Worm (Caenorhabditis elegans) whole organism, mixed stage, embryonic: Measurements from ENCODE around the gene F18E3.13.

Experiments used
- M03D4.4 ChIP-seq: sonication (generic microtip); optimal IDR thresholded peaks from 2 replicates; lab custom pipeline; 2017; ENCODE audit warnings: mild to moderate bottlenecking, missing genetic modification characterization, missing compliant biosample characterization
- bed-3 ChIP-seq: fragments of 200-800 bp; sonication (Bioruptor generic); optimal IDR thresholded peaks from 3 replicates; lab custom pipeline; 2018; ENCODE audit warnings: mild to moderate bottlenecking, missing genetic modification characterization, moderate library complexity, missing compliant biosample characterization
- blmp-1 ChIP-seq: fragments of 150-350 bp; optimal IDR thresholded peaks from 2 replicates; lab custom pipeline; 2014; ENCODE audit warnings: missing biosample characterization, missing genetic modification characterization
- ceh-39 ChIP-seq: fragments of 150-350 bp; optimal IDR thresholded peaks from 2 replicates; lab custom pipeline; 2014; ENCODE audit warnings: missing biosample characterization, missing genetic modification characterization
- ceh-43 ChIP-seq: fragments of 200-800 bp; sonication (Bioruptor generic); optimal IDR thresholded peaks from 2 replicates; lab custom pipeline; 2018; ENCODE audit warnings: mild to moderate bottlenecking, missing genetic modification characterization, moderate library complexity, missing compliant biosample characterization
- ceh-83 ChIP-seq: fragments of 200-800 bp; sonication (Bioruptor generic); optimal IDR thresholded peaks from 2 replicates; lab custom pipeline; 2018; ENCODE audit warnings: mild to moderate bottlenecking, missing genetic modification characterization, missing compliant biosample characterization
- ces-1 ChIP-seq: fragments of 150-350 bp; optimal IDR thresholded peaks from 2 replicates; lab custom pipeline; 2014; ENCODE audit warnings: missing biosample characterization, missing genetic modification reagents, missing genetic modification characterization
- drap-1 ChIP-seq: fragments of 200-800 bp; sonication (Bioruptor generic); optimal IDR thresholded peaks from 3 replicates; lab custom pipeline; 2018; ENCODE audit warnings: mild to moderate bottlenecking, missing genetic modification characterization, missing compliant biosample characterization
- elt-1 ChIP-seq: sonication (generic microtip); optimal IDR thresholded peaks from 2 replicates; lab custom pipeline; 2017; ENCODE audit warnings: missing genetic modification characterization, mild to moderate bottlenecking, missing compliant biosample characterization, antibody characterized with exemption, moderate library complexity, borderline replicate concordance; ENCODE audit not compliant: insufficient read depth
- elt-3 ChIP-seq: fragments of 150-350 bp; optimal IDR thresholded peaks from 2 replicates; lab custom pipeline; 2014; ENCODE audit warnings: missing biosample characterization, missing genetic modification characterization
- ham-2 ChIP-seq: fragments of 200-800 bp; sonication (Bioruptor generic); optimal IDR thresholded peaks from 2 replicates; lab custom pipeline; 2018; ENCODE audit warnings: mild to moderate bottlenecking, missing genetic modification characterization, missing compliant biosample characterization
- hlh-1 ChIP-seq: fragments of 150-350 bp; optimal IDR thresholded peaks from 2 replicates; lab custom pipeline; 2014; ENCODE audit warnings: missing biosample characterization, missing genetic modification reagents, missing genetic modification characterization
- lsy-2 ChIP-seq: fragments of 150-350 bp; optimal IDR thresholded peaks from 2 replicates; lab custom pipeline; 2014; ENCODE audit warnings: missing biosample characterization, missing genetic modification characterization
- mab-5 ChIP-seq: fragments of 150-350 bp; optimal IDR thresholded peaks from 2 replicates; lab custom pipeline; 2014; ENCODE audit warnings: missing biosample characterization, missing genetic modification characterization
- mep-1 ChIP-seq: fragments of 150-350 bp; optimal IDR thresholded peaks from 2 replicates; lab custom pipeline; 2017; ENCODE audit warnings: missing biosample characterization, missing genetic modification reagents, missing genetic modification characterization, inconsistent platforms
- mls-2 ChIP-seq: sonication (generic microtip); optimal IDR thresholded peaks from 2 replicates; lab custom pipeline; 2016; ENCODE audit warnings: mild to moderate bottlenecking, missing genetic modification characterization, moderate library complexity, missing compliant biosample characterization
- nhr-12 ChIP-seq: fragments of 150-350 bp; optimal IDR thresholded peaks from 2 replicates; lab custom pipeline; 2014; ENCODE audit warnings: missing biosample characterization, missing genetic modification characterization
- nhr-2 ChIP-seq: fragments of 150-350 bp; optimal IDR thresholded peaks from 2 replicates; lab custom pipeline; 2014; ENCODE audit warnings: missing biosample characterization, missing genetic modification characterization
- nhr-237 ChIP-seq: fragments of 150-350 bp; optimal IDR thresholded peaks from 2 replicates; lab custom pipeline; 2014; ENCODE audit warnings: missing biosample characterization, missing genetic modification characterization
- nhr-28 ChIP-seq: fragments of 150-350 bp; optimal IDR thresholded peaks from 2 replicates; lab custom pipeline; 2014; ENCODE audit warnings: missing biosample characterization, missing genetic modification characterization
- nhr-76 ChIP-seq: sonication (generic microtip); optimal IDR thresholded peaks from 2 replicates; lab custom pipeline; 2017; ENCODE audit warnings: missing biosample characterization, missing genetic modification characterization
- pha-4 ChIP-seq: fragments of 150-350 bp; optimal IDR thresholded peaks from 2 replicates; lab custom pipeline; 2018; ENCODE audit warnings: missing biosample characterization, missing genetic modification reagents, missing genetic modification characterization
- snpc-4 ChIP-seq: fragments of 150-350 bp; optimal IDR thresholded peaks from 2 replicates; lab custom pipeline; 2014; ENCODE audit warnings: missing biosample characterization, missing genetic modification characterization
- sptf-1 ChIP-seq: sonication (generic microtip); optimal IDR thresholded peaks from 2 replicates; lab custom pipeline; 2017; ENCODE audit warnings: mild to moderate bottlenecking, missing genetic modification characterization, moderate library complexity, missing compliant biosample characterization
- tbx-8 ChIP-seq: fragments of 200-800 bp; sonication (Bioruptor generic); optimal IDR thresholded peaks from 2 replicates; lab custom pipeline; 2018; ENCODE audit warnings: mild to moderate bottlenecking, missing genetic modification characterization, moderate library complexity, missing compliant biosample characterization
- unc-39 ChIP-seq: fragments of 150-350 bp; optimal IDR thresholded peaks from 2 replicates; lab custom pipeline; 2014; ENCODE audit warnings: missing biosample characterization, missing genetic modification characterization
- unc-62 ChIP-seq: fragments of 150-350 bp; optimal IDR thresholded peaks from 2 replicates; lab custom pipeline; 2014; ENCODE audit warnings: missing biosample characterization, missing genetic modification reagents, missing genetic modification characterization
- zip-8 ChIP-seq: fragments of 150-350 bp; optimal IDR thresholded peaks from 2 replicates; lab custom pipeline; 2014; ENCODE audit warnings: missing biosample characterization, missing genetic modification characterization
- ztf-11 ChIP-seq: fragments of 150-350 bp; optimal IDR thresholded peaks from 2 replicates; lab custom pipeline; 2014; ENCODE audit warnings: missing biosample characterization, missing genetic modification characterization

The F18E3.13 gene

DNA sequence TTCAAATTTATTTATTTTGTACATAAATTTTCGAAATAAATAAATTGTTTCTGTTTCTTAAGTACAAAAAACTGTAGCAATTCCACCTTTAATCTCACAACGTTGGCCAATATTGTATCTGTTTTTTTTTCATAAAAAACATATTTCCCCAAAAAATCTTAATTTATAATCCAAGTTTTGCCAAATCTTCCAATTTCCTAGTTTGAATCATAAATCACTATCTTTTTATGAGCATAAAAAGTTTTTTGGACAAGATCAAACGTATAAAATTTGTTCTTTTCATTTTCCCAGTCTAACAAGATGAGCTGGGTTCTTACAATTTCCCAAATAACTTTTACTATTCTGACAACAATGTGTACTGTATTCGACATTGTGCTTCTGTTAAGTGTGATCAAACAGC, 4.2 kb downstream of the F18E3.13 start, which contains the start of gene srxa-4:
srxa-4 (plus strand) TSS at position 301 of the 400 bp plus-strand sequence.
- TF ChIP-seq ceh-83 (GFP tag; lab: Kevin White, UChicago) (no peak), nhr-237 (tag; lab: Kevin White, UChicago) (no peak), ces-1 (no peak), hlh-1 (tag; lab: Kevin White, UChicago) (no peak), elt-1 (tag; lab: Kevin White, UChicago) (no peak), ceh-39 (tag; lab: Kevin White, UChicago) (no peak), nhr-2 (tag; lab: Kevin White, UChicago) (no peak), unc-62 (no peak), drap-1 (GFP tag; lab: Kevin White, UChicago) (no peak), tbx-8 (GFP tag; lab: Kevin White, UChicago) (no peak), ham-2 (GFP tag; lab: Kevin White, UChicago) (no peak), ceh-43 (GFP tag; lab: Kevin White, UChicago) (no peak), unc-39 (tag; lab: Kevin White, UChicago) (no peak), ztf-11 (tag; lab: Kevin White, UChicago) (no peak), mls-2 (no peak), blmp-1 (tag; lab: Kevin White, UChicago) (no peak), mab-5 (tag; lab: Kevin White, UChicago) (no peak), bed-3 (GFP tag; lab: Kevin White, UChicago) (no peak), nhr-28 (no peak)

DNA sequence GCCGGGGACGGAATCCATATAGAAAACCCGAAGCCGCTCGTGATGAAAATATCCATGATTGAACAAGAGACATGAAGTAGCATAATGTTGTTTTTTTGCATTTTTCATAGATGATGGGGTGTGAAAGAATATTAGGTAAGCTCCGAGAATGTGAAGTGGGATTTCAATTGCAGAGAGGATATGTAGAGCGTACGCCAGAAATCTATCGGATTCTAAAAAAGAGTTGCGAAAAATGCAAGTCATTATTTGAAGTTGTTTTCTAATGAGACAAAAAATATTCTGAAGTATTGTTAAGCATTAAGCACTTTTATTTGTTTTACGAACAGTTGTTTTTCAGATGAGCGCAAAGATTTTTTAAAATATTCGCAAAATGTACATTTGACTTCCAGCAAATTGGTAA, 8.4 kb downstream of the F18E3.13 start, which contains the start of gene F18E3.10:
F18E3.10 (minus strand) TSS at position 101 of the 400 bp plus-strand sequence.
- TF ChIP-seq zip-8 (tag; lab: Kevin White, UChicago): no peak
- TF ChIP-seq hlh-1 (tag; lab: Kevin White, UChicago): no peak

- TF ChIP-seq pha-4 (tag; lab: Kevin White, UChicago) (no peak), lsy-2 (tag; lab: Kevin White, UChicago) (no peak), blmp-1 (tag; lab: Kevin White, UChicago) (no peak), ztf-11 (tag; lab: Kevin White, UChicago) (no peak), ham-2 (GFP tag; lab: Kevin White, UChicago) (no peak), tbx-8 (GFP tag; lab: Kevin White, UChicago) (no peak), hlh-1 (tag; lab: Kevin White, UChicago) (no peak), elt-3 (no peak), sptf-1 (tag; lab: Kevin White, UChicago) (no peak), bed-3 (GFP tag; lab: Kevin White, UChicago) (no peak), ces-1 (no peak), drap-1 (GFP tag; lab: Kevin White, UChicago) (no peak)
- TF ChIP-seq, all 35 proteins: peak for 0
Measured at ce11 chrV:7426594-7426993, 10.6 kb downstream of the F18E3.13 start, which contains the start of gene srw-68. TSS of gene srw-68 (minus strand) at chrV:7426694.

DNA sequence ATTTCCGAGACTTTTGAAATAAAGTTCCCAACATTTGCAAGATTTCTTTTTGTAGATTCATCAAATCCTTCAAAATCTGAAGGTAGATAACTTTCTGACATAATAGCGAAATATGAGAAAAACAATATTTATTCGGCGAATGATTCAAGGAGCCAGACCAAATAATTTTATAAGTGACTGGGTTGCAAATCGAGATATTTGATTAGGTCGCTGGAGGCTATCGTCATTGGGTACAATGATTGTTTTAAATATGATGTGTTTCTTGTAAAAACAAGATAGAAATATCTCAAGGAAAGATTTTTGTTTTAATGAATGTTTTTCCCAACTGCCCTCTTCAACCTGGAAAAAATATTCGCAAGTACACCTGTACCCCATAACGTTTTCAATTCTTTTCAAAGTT, 12.9 kb downstream of the F18E3.13 start, which contains the start of gene srw-69:
srw-69 (minus strand) TSS at position 101 of the 400 bp plus-strand sequence.
- TF ChIP-seq nhr-2 (tag; lab: Kevin White, UChicago) (no peak), snpc-4 (no peak), ceh-83 (GFP tag; lab: Kevin White, UChicago) (no peak), ztf-11 (tag; lab: Kevin White, UChicago) (no peak), bed-3 (GFP tag; lab: Kevin White, UChicago) (no peak), unc-62 (no peak), ham-2 (GFP tag; lab: Kevin White, UChicago) (no peak), ceh-39 (tag; lab: Kevin White, UChicago) (no peak), lsy-2 (tag; lab: Kevin White, UChicago) (no peak), mep-1 (tag; lab: Kevin White, UChicago) (no peak), ceh-43 (GFP tag; lab: Kevin White, UChicago) (no peak), mab-5 (tag; lab: Kevin White, UChicago) (no peak), blmp-1 (tag; lab: Kevin White, UChicago) (no peak), ces-1 (no peak), nhr-76 (tag; lab: Kevin White, UChicago) (no peak), nhr-237 (tag; lab: Kevin White, UChicago) (no peak), sptf-1 (tag; lab: Kevin White, UChicago) (no peak), drap-1 (GFP tag; lab: Kevin White, UChicago) (no peak), mls-2 (no peak)

- TF ChIP-seq nhr-2 (tag; lab: Kevin White, UChicago): no peak
- TF ChIP-seq nhr-76 (tag; lab: Kevin White, UChicago): no peak
- TF ChIP-seq bed-3 (GFP tag; lab: Kevin White, UChicago): no peak
- no peak for TF ChIP-seq M03D4.4 (tag; lab: Kevin White, UChicago)
- no peak for TF ChIP-seq pha-4 (tag; lab: Kevin White, UChicago)
- no peak for TF ChIP-seq mep-1 (tag; lab: Kevin White, UChicago)
- no peak for TF ChIP-seq drap-1 (GFP tag; lab: Kevin White, UChicago)
- no peak for TF ChIP-seq ham-2 (GFP tag; lab: Kevin White, UChicago)
- no peak for TF ChIP-seq zip-8 (tag; lab: Kevin White, UChicago)
- TF ChIP-seq nhr-12 (tag; lab: Kevin White, UChicago): no peak
- no peak for TF ChIP-seq lsy-2 (tag; lab: Kevin White, UChicago)
- no peak for TF ChIP-seq nhr-237 (tag; lab: Kevin White, UChicago)
Measured at ce11 chrV:7431016-7431415, 15.1 kb downstream of the F18E3.13 start, which contains the start of gene srw-71. TSS of gene srw-71 (minus strand) at chrV:7431116.
